Fruit fly (Drosophila melanogaster): ENCODE measurements around the gene CG4572.
A peak's percentile ranks its signal among the peaks of the same experiment; 100 is the strongest.

CG4572 gene

DNA sequence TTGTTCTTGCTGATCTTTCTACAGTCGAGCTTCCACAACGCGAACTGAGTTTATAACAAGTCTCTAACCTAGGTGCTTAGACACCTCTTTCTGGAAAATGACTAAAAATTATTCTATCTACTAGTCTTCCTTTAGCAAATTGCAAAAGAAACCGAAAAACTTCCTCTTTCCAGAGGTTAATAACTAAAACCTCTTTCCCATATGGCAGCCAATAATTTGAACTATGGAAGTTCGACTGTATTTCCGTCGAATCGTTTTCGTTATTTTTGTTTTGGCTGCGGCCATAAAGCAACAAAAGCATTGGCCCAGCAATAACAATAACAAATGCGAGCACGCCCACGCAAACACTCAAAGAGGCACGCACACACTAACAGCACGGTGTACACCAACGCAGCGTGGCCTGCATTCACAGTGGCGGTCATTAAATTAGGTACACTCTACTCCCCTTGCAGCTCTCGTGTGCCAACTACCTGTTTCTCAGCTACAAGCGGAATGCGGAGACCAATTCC is 16.3 kb upstream of the CG4572 start (continued):
- TF ChIP-seq toy (GFP tag; IDR thresholded peaks at IDR 0.05) (no peak), p53 (GFP tag; optimal IDR thresholded peaks at IDR 0.05) (no peak), Kr (GFP tag; optimal IDR thresholded peaks at IDR 0.05) (no peak), ATbp (GFP tag; optimal IDR thresholded peaks at IDR 0.05) (peak; percentile 54), CG30403 (GFP tag; optimal IDR thresholded peaks at IDR 0.05) (peak; percentile 55), ssp (GFP tag; IDR thresholded peaks at IDR 0.05) (0 out of 2 replicates have a peak, but pooled peaks have one; percentile 10), Bdp1 (GFP tag; optimal IDR thresholded peaks at IDR 0.05) (peak; percentile 19), gcm2 (GFP tag; optimal IDR thresholded peaks at IDR 0.05) (no peak), CG10979 (tag; optimal IDR thresholded peaks at IDR 0.05) (peak; percentile 15), CG3995 (GFP tag; optimal IDR thresholded peaks at IDR 0.05) (no peak), CG9727 (GFP tag; optimal IDR thresholded peaks at IDR 0.05) (peak; percentile 47), CG33557 (GFP tag; optimal IDR thresholded peaks at IDR 0.05) (no peak), HHEX (GFP tag; optimal IDR thresholded peaks at IDR 0.05) (peak; percentile 46), sd (tag; optimal IDR thresholded peaks at IDR 0.05) (peak; percentile 39), prd (optimal IDR thresholded peaks at IDR 0.05) (no peak), prd (GFP tag; IDR thresholded peaks at IDR 0.05) (peak; percentile 20; the same call in 1 of the 3 replicates), Pdp1 (GFP tag; optimal IDR thresholded peaks at IDR 0.05) (peak in 1 of 2 experiments; percentile 35), zfh2 (GFP tag; optimal IDR thresholded peaks at IDR 0.05) (no peak), ERR (GFP tag; optimal IDR thresholded peaks at IDR 0.05) (peak; percentile 44), CG15011 (GFP tag; optimal IDR thresholded peaks at IDR 0.05) (peak; percentile 20), CG13624 (GFP tag; optimal IDR thresholded peaks at IDR 0.05) (peak; percentile 46), MTF-1 (GFP tag; optimal IDR thresholded peaks at IDR 0.05; ENCODE audit: borderline replicate concordance) (no peak), BEAF-32 (GFP tag; optimal IDR thresholded peaks at IDR 0.05) (no peak), MBD-R2 (GFP tag; IDR thresholded peaks at IDR 0.05) (no peak; the same call in 1 of the 2 replicates), maf-S (GFP tag; optimal IDR thresholded peaks at IDR 0.05) (no peak), CG9932 (GFP tag; IDR thresholded peaks at IDR 0.05) (peak; percentile 22; the same call in 1 of the 2 replicates), dmrt99B (tag; optimal IDR thresholded peaks at IDR 0.05) (peak; percentile 74), inv (GFP tag; IDR thresholded peaks at IDR 0.05; ENCODE audit: partially characterized antibody) (no peak), Dfd (GFP tag; optimal IDR thresholded peaks at IDR 0.05) (no peak), CG10321 (GFP tag; IDR thresholded peaks at IDR 0.05) (no peak), B-H1 (GFP tag; IDR thresholded peaks at IDR 0.05) (no peak; the same call in 2 of the 3 replicates), ken (GFP tag; IDR thresholded peaks at IDR 0.05) (no peak), luna (GFP tag; optimal IDR thresholded peaks at IDR 0.05) (no peak), Atf3 (GFP tag; optimal IDR thresholded peaks at IDR 0.05) (no peak), CG11696 (GFP tag; IDR thresholded peaks at IDR 0.05) (peak; percentile 82), Mrtf (GFP tag; IDR thresholded peaks at IDR 0.05) (no peak), CG17385 (GFP tag; optimal IDR thresholded peaks at IDR 0.05) (peak; percentile 73), CG9876 (GFP tag; optimal IDR thresholded peaks at IDR 0.05) (no peak), CG8924 (tag; optimal IDR thresholded peaks at IDR 0.05) (peak; percentile 64), Fer3 (tag; optimal IDR thresholded peaks at IDR 0.05) (peak; percentile 53), pita (GFP tag; optimal IDR thresholded peaks at IDR 0.05) (no peak), Oli (tag; optimal IDR thresholded peaks at IDR 0.05) (peak; percentile 60), Xrp1 (GFP tag; IDR thresholded peaks at IDR 0.05) (peak; percentile 35; the same call in 1 of the 2 replicates), E2f1 (GFP tag; IDR thresholded peaks at IDR 0.05) (0 out of 2 replicates have a peak, but pooled peaks have one; percentile 33), Hmx (GFP tag; optimal IDR thresholded peaks at IDR 0.05) (no peak), Rfx (GFP tag; IDR thresholded peaks at IDR 0.05) (peak; percentile 58), CG6854 (GFP tag; optimal IDR thresholded peaks at IDR 0.05) (peak; percentile 22), dati (GFP tag; IDR thresholded peaks at IDR 0.05) (0 out of 2 replicates have a peak, but pooled peaks have one; percentile 3), CG14860 (GFP tag; IDR thresholded peaks at IDR 0.05; ENCODE audit: partially characterized antibody) (no peak), Ptx1 (GFP tag; IDR thresholded peaks at IDR 0.05) (peak; percentile 55), Taf1 (GFP tag; IDR thresholded peaks at IDR 0.05) (no peak)
